Fruit fly (Drosophila melanogaster): Measurements from ENCODE around the gene CG7376.

Gene CG7376

DNA sequence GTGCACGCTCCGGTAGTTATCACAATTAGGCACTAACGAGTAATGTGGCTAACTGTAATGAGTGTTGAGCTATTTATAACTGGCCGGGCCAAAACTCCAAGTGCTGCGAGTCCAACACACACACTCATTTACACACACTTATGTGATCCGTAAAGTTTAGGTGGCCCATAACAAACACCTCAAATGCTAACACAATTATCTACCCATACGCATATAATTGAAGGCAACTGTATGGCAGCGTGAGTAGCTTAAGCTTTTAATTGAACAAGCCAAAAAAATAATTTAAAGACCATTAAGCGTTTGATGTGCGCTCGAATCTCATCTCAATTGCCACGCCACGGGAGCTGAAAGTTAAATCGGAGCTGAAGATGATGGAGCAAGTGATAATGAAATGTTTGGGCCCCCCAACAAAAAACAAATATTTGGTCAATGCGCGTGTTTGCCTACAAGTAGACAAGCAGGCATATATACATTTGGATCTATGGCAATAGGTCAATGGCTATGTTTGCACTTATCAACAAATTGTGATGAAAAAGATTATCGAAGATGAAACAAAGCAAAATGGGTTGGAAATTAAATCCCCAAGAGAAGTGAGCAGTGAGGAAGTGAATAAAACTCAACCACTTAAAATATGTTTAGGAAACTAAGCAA, 34.0 kb upstream of the CG7376 start, which contains the start of gene Cpr65Av (continued):
- TF ChIP-seq CG13424 (tag; optimal IDR thresholded peaks at IDR 0.05) (peak; percentile 39), CG4707 (GFP tag; optimal IDR thresholded peaks at IDR 0.05) (peak; percentile 28), Atf3 (GFP tag; optimal IDR thresholded peaks at IDR 0.05) (peak; percentile 6), CG17912 (GFP tag; optimal IDR thresholded peaks at IDR 0.05) (peak; percentile 13), Bteb2 (GFP tag; optimal IDR thresholded peaks at IDR 0.05) (no peak), D19A (tag; optimal IDR thresholded peaks at IDR 0.05) (no peak), CG8944 (GFP tag; optimal IDR thresholded peaks at IDR 0.05) (no peak), CkIIα-i1 (GFP tag; IDR thresholded peaks at IDR 0.05) (no peak), CG17802 (tag; optimal IDR thresholded peaks at IDR 0.05) (no peak), ab (GFP tag; optimal IDR thresholded peaks at IDR 0.05) (no peak), peb (GFP tag; IDR thresholded peaks at IDR 0.05) (no peak), Xbp1 (GFP tag; optimal IDR thresholded peaks at IDR 0.05) (no peak), CG1792 (GFP tag; optimal IDR thresholded peaks at IDR 0.05) (no peak), hbn (GFP tag; IDR thresholded peaks at IDR 0.05; ENCODE audit: partially characterized antibody) (no peak), vfl (GFP tag; optimal IDR thresholded peaks at IDR 0.05) (no peak), CG10209 (GFP tag; optimal IDR thresholded peaks at IDR 0.05) (peak; percentile 10), CG2712 (tag; optimal IDR thresholded peaks at IDR 0.05) (no peak), zen (tag; optimal IDR thresholded peaks at IDR 0.05) (no peak), CG12659 (GFP tag; optimal IDR thresholded peaks at IDR 0.05) (no peak), H15 (GFP tag; IDR thresholded peaks at IDR 0.05) (no peak), CG12744 (GFP tag; optimal IDR thresholded peaks at IDR 0.05) (no peak), tx (GFP tag; optimal IDR thresholded peaks at IDR 0.05) (no peak), run (tag; optimal IDR thresholded peaks at IDR 0.05) (no peak), Stat92E (GFP tag; optimal IDR thresholded peaks at IDR 0.05) (no peak), nom (GFP tag; optimal IDR thresholded peaks at IDR 0.05) (no peak), CG14710 (tag; optimal IDR thresholded peaks at IDR 0.05) (no peak), CG10462 (GFP tag; optimal IDR thresholded peaks at IDR 0.05) (no peak), tgo (GFP tag; IDR thresholded peaks at IDR 0.05) (no peak), sqz (GFP tag; optimal IDR thresholded peaks at IDR 0.05) (peak; percentile 43), her (GFP tag; optimal IDR thresholded peaks at IDR 0.05) (no peak), CG10267 (tag; optimal IDR thresholded peaks at IDR 0.05) (no peak), pan (optimal IDR thresholded peaks at IDR 0.05) (no peak), pan (GFP tag; optimal IDR thresholded peaks at IDR 0.05 in 1 of 2, IDR thresholded peaks at IDR 0.05 in 1 of 2) (no peak), Hr78 (GFP tag; optimal IDR thresholded peaks at IDR 0.05) (peak in 1 of 2 experiments; percentile 33), CG3407 (GFP tag; optimal IDR thresholded peaks at IDR 0.05) (peak; percentile 26), nau (GFP tag; optimal IDR thresholded peaks at IDR 0.05) (peak; percentile 3), CG7745 (tag; optimal IDR thresholded peaks at IDR 0.05) (no peak), chinmo (GFP tag; IDR thresholded peaks at IDR 0.05; ENCODE audit: partially characterized antibody) (no peak), Six4 (GFP tag; optimal IDR thresholded peaks at IDR 0.05) (no peak), ash1 (GFP tag; optimal IDR thresholded peaks at IDR 0.05) (no peak), CG9876 (GFP tag; optimal IDR thresholded peaks at IDR 0.05) (no peak), cad (GFP tag; optimal IDR thresholded peaks at IDR 0.05) (no peak), CG7786 (GFP tag; optimal IDR thresholded peaks at IDR 0.05) (no peak), Myb (GFP tag; optimal IDR thresholded peaks at IDR 0.05) (no peak)
